Fruit fly (Drosophila melanogaster) whole organism, embryonic: Measurements from ENCODE around the gene eIF1.

ENCODE experiments used
- Aef1 ChIP-seq: fragments of 200-800 bp; sonication (Bioruptor generic); IDR thresholded peaks from 3 replicates; pipeline ENCODE4 v1.3.6; 2022; ENCODE audit warnings: missing biosample characterization, missing genetic modification characterization
- Bdp1 ChIP-seq: fragments of 200-800 bp; sonication (Bioruptor generic); optimal IDR thresholded peaks from 3 replicates; lab custom pipeline; 2016; ENCODE audit warnings: missing biosample characterization, missing genetic modification characterization
- CG10209 ChIP-seq: fragments of 200-800 bp; sonication (Bioruptor generic); optimal IDR thresholded peaks from 3 replicates; lab custom pipeline; 2017; ENCODE audit warnings: missing biosample characterization, mild to moderate bottlenecking, missing genetic modification characterization, missing genetic modification reagents
- CG10462 ChIP-seq: fragments of 200-800 bp; sonication (Bioruptor generic); optimal IDR thresholded peaks from 2 replicates; lab custom pipeline; 2016; ENCODE audit warnings: missing biosample characterization, missing genetic modification characterization
- CG13296 ChIP-seq: fragments of 200-800 bp; sonication (Bioruptor generic); optimal IDR thresholded peaks from 3 replicates; lab custom pipeline; 2018; ENCODE audit warnings: missing biosample characterization, mild to moderate bottlenecking, missing genetic modification characterization
- CG13894 ChIP-seq: fragments of 200-800 bp; sonication (Bioruptor generic); optimal IDR thresholded peaks from 3 replicates; lab custom pipeline; 2018; ENCODE audit warnings: missing biosample characterization, mild to moderate bottlenecking, missing genetic modification characterization, moderate library complexity
- CG2116 ChIP-seq: fragments of 200-800 bp; sonication (Bioruptor generic); optimal IDR thresholded peaks from 3 replicates; lab custom pipeline; 2018; ENCODE audit warnings: missing biosample characterization, mild to moderate bottlenecking, missing genetic modification characterization
- CG2129 ChIP-seq: fragments of 200-800 bp; sonication (Bioruptor generic); IDR thresholded peaks from 2 replicates; pipeline ENCODE4 v1.3.6; 2022; ENCODE audit warnings: missing biosample characterization, missing genetic modification characterization; ENCODE audit not compliant: partially characterized antibody
- CG2199 ChIP-seq: fragments of 200-800 bp; sonication (Bioruptor generic); IDR thresholded peaks from 3 replicates; pipeline ENCODE4 v1.3.6; 2022; ENCODE audit warnings: missing biosample characterization, missing genetic modification characterization
- CG2875 ChIP-seq: fragments of 200-800 bp; sonication (Bioruptor generic); optimal IDR thresholded peaks from 2 replicates; lab custom pipeline; 2017; ENCODE audit warnings: missing biosample characterization, mild to moderate bottlenecking, missing genetic modification characterization, missing genetic modification reagents
- CG30403 ChIP-seq: fragments of 200-800 bp; sonication (Bioruptor generic); optimal IDR thresholded peaks from 3 replicates; lab custom pipeline; 2016; ENCODE audit warnings: missing biosample characterization, missing genetic modification characterization
- CG32772 ChIP-seq: fragments of 200-800 bp; sonication (Bioruptor generic); IDR thresholded peaks from 2 replicates; pipeline ENCODE4 v1.3.6; 2022; ENCODE audit warnings: missing biosample characterization, missing genetic modification characterization
- CG43689 ChIP-seq: fragments of 200-800 bp; sonication (Bioruptor generic); IDR thresholded peaks from 2 replicates; pipeline ENCODE4 v1.3.6; 2022; ENCODE audit warnings: missing biosample characterization, missing genetic modification characterization
- CG4424 ChIP-seq: fragments of 200-800 bp; sonication (Bioruptor generic); optimal IDR thresholded peaks from 3 replicates; lab custom pipeline; 2016; ENCODE audit warnings: missing biosample characterization, missing genetic modification characterization
- CG4707 ChIP-seq: fragments of 200-800 bp; sonication (Bioruptor generic); optimal IDR thresholded peaks from 2 replicates; lab custom pipeline; 2018; ENCODE audit warnings: missing biosample characterization, mild to moderate bottlenecking, missing genetic modification characterization, moderate library complexity
- CG6683 ChIP-seq: fragments of 200-800 bp; sonication (Bioruptor generic); optimal IDR thresholded peaks from 2 replicates; lab custom pipeline; 2017; ENCODE audit warnings: missing biosample characterization, mild to moderate bottlenecking, missing genetic modification characterization, missing genetic modification reagents
- CG8359 ChIP-seq: fragments of 200-800 bp; sonication (Bioruptor generic); optimal IDR thresholded peaks from 2 replicates; lab custom pipeline; 2017; ENCODE audit warnings: missing biosample characterization, mild to moderate bottlenecking, missing genetic modification characterization, borderline replicate concordance
- CG9932 ChIP-seq: fragments of 200-800 bp; sonication (Bioruptor generic); IDR thresholded peaks from 2 replicates; pipeline ENCODE4 v1.3.6; 2022; ENCODE audit warnings: missing biosample characterization, missing genetic modification characterization
- CTCF ChIP-seq: fragments of 200-800 bp; sonication (Bioruptor generic); optimal IDR thresholded peaks from 2 replicates; lab custom pipeline; 2017; ENCODE audit warnings: missing biosample characterization, mild to moderate bottlenecking, missing genetic modification characterization, moderate library complexity
- D19A ChIP-seq: fragments of 200-800 bp; optimal IDR thresholded peaks from 3 replicates; lab custom pipeline; 2019; ENCODE audit warnings: missing biosample characterization, mild to moderate bottlenecking, missing genetic modification characterization, moderate library complexity
- Dip2 ChIP-seq: fragments of 200-800 bp; sonication (Bioruptor generic); IDR thresholded peaks from 2 replicates; pipeline ENCODE4 v1.3.6; 2022; ENCODE audit warnings: missing biosample characterization, missing genetic modification characterization
- Dll ChIP-seq: fragments of 200-800 bp; sonication (Bioruptor generic); IDR thresholded peaks from 4 replicates; pipeline ENCODE4 v1.3.6; 2022; ENCODE audit warnings: missing biosample characterization, missing genetic modification characterization; ENCODE audit not compliant: partially characterized antibody
- Drgx ChIP-seq: fragments of 200-800 bp; sonication (Bioruptor generic); IDR thresholded peaks from 2 replicates; pipeline ENCODE4 v1.3.6; 2022; ENCODE audit warnings: missing biosample characterization, missing genetic modification characterization
- Hsf ChIP-seq: fragments of 200-800 bp; sonication (Bioruptor generic); optimal IDR thresholded peaks from 3 replicates; lab custom pipeline; 2016; ENCODE audit warnings: missing biosample characterization, missing genetic modification characterization
- Jarid2 ChIP-seq: fragments of 200-800 bp; sonication (Bioruptor generic); optimal IDR thresholded peaks from 3 replicates; lab custom pipeline; 2017; ENCODE audit warnings: mild to moderate bottlenecking, missing biosample characterization, missing genetic modification reagents, missing genetic modification characterization
- Max ChIP-seq: fragments of 200-800 bp; sonication (Bioruptor generic); optimal IDR thresholded peaks from 2 replicates; lab custom pipeline; 2016; ENCODE audit warnings: missing biosample characterization, mild to moderate bottlenecking, missing genetic modification characterization
- Neu2 ChIP-seq: fragments of 200-800 bp; sonication (Bioruptor generic); optimal IDR thresholded peaks from 3 replicates; lab custom pipeline; 2016; ENCODE audit warnings: missing biosample characterization, missing genetic modification characterization, borderline replicate concordance
- Nf-YB ChIP-seq: fragments of 200-800 bp; sonication (Bioruptor generic); optimal IDR thresholded peaks from 3 replicates; lab custom pipeline; 2019; ENCODE audit warnings: missing biosample characterization, mild to moderate bottlenecking, missing genetic modification characterization, moderate library complexity
- Scr ChIP-seq: fragments of 200-800 bp; sonication (Bioruptor generic); IDR thresholded peaks from 2 replicates; pipeline ENCODE4 v1.3.6; 2022; ENCODE audit warnings: missing biosample characterization, missing genetic modification characterization; ENCODE audit not compliant: partially characterized antibody
- Six4 ChIP-seq: fragments of 200-800 bp; sonication (Bioruptor generic); optimal IDR thresholded peaks from 2 replicates; lab custom pipeline; 2016; ENCODE audit warnings: missing biosample characterization, missing genetic modification characterization
- Sox100B ChIP-seq: fragments of 200-800 bp; sonication (Bioruptor generic); optimal IDR thresholded peaks from 3 replicates; lab custom pipeline; 2018; ENCODE audit warnings: missing biosample characterization, mild to moderate bottlenecking, missing genetic modification characterization
- Sry-β ChIP-seq: fragments of 200-800 bp; sonication (Bioruptor generic); optimal IDR thresholded peaks from 2 replicates; lab custom pipeline; 2018; ENCODE audit warnings: missing biosample characterization, mild to moderate bottlenecking, missing genetic modification characterization, moderate library complexity
- Trl ChIP-seq, 3 experiments: fragments of >200 bp in 2 of 3; fragments of 200-800 bp in 1 of 3; sonication (Bioruptor generic) in 1 of 3; optimal IDR thresholded peaks; 2 replicates in 1 of 3; 3 replicates in 2 of 3; lab custom pipeline; 2016 to 2017; ENCODE audit warnings: missing biosample characterization in 1 of 3, missing genetic modification characterization in 1 of 3
- ac ChIP-seq: fragments of 200-800 bp; sonication (Bioruptor generic); optimal IDR thresholded peaks from 3 replicates; lab custom pipeline; 2017; ENCODE audit warnings: missing biosample characterization, mild to moderate bottlenecking, missing genetic modification characterization
- ara ChIP-seq: fragments of 200-800 bp; sonication (Bioruptor generic); IDR thresholded peaks from 2 replicates; pipeline ENCODE4 v1.3.6; 2022; ENCODE audit warnings: missing biosample characterization, missing genetic modification characterization
- ase ChIP-seq: fragments of 200-800 bp; sonication (Bioruptor generic); IDR thresholded peaks from 3 replicates; pipeline ENCODE4 v1.3.6; 2022; ENCODE audit warnings: missing biosample characterization, missing genetic modification characterization
- ato ChIP-seq: fragments of 200-800 bp; sonication (Bioruptor generic); IDR thresholded peaks from 2 replicates; pipeline ENCODE4 v1.3.6; 2022; ENCODE audit warnings: missing biosample characterization, missing genetic modification characterization; ENCODE audit not compliant: partially characterized antibody
- bbx ChIP-seq: fragments of 200-800 bp; sonication (Bioruptor generic); IDR thresholded peaks from 2 replicates; pipeline ENCODE4 v1.3.6; 2022; ENCODE audit warnings: missing biosample characterization, missing genetic modification characterization; ENCODE audit not compliant: partially characterized antibody
- ci ChIP-seq: fragments of 200-800 bp; sonication (Bioruptor generic); IDR thresholded peaks from 3 replicates; pipeline ENCODE4 v1.3.6; 2022; ENCODE audit warnings: missing biosample characterization, missing genetic modification characterization
- disco-r ChIP-seq: fragments of 200-800 bp; sonication (Bioruptor generic); optimal IDR thresholded peaks from 2 replicates; lab custom pipeline; 2016; ENCODE audit warnings: missing biosample characterization, missing genetic modification characterization
- emc ChIP-seq: fragments of 200-800 bp; sonication (Bioruptor generic); optimal IDR thresholded peaks from 2 replicates; lab custom pipeline; 2016; ENCODE audit warnings: missing biosample characterization, missing genetic modification characterization
- eyg ChIP-seq: fragments of 200-800 bp; sonication (Bioruptor generic); optimal IDR thresholded peaks from 3 replicates; lab custom pipeline; 2016; ENCODE audit warnings: missing biosample characterization, missing genetic modification characterization
- grn ChIP-seq: fragments of 200-800 bp; sonication (Bioruptor generic); optimal IDR thresholded peaks from 3 replicates; lab custom pipeline; 2017; ENCODE audit warnings: missing biosample characterization, missing genetic modification characterization
- lilli ChIP-seq: fragments of 200-800 bp; sonication (Bioruptor generic); optimal IDR thresholded peaks from 3 replicates; lab custom pipeline; 2016; ENCODE audit warnings: missing biosample characterization, missing genetic modification characterization
- nmo ChIP-seq: fragments of 200-800 bp; sonication (Bioruptor generic); optimal IDR thresholded peaks from 2 replicates; lab custom pipeline; 2018; ENCODE audit warnings: missing biosample characterization, mild to moderate bottlenecking, missing genetic modification characterization, moderate library complexity
- pnt ChIP-seq: fragments of 200-800 bp; sonication (Bioruptor generic); optimal IDR thresholded peaks from 3 replicates; lab custom pipeline; 2016; ENCODE audit warnings: missing biosample characterization, missing genetic modification characterization
- rib ChIP-seq: fragments of 200-800 bp; sonication (Bioruptor generic); IDR thresholded peaks from 2 replicates; pipeline ENCODE4 v1.3.6; 2022; ENCODE audit warnings: missing biosample characterization, missing genetic modification characterization
- scrt ChIP-seq: fragments of 200-800 bp; sonication (Bioruptor generic); optimal IDR thresholded peaks from 2 replicates; lab custom pipeline; 2018; ENCODE audit warnings: missing biosample characterization, mild to moderate bottlenecking, missing genetic modification characterization, moderate library complexity
- slp2 ChIP-seq: fragments of 200-800 bp; sonication (Bioruptor generic); optimal IDR thresholded peaks from 2 replicates; lab custom pipeline; 2016; ENCODE audit warnings: missing biosample characterization, missing genetic modification characterization
- sug ChIP-seq: fragments of 200-800 bp; optimal IDR thresholded peaks from 2 replicates; lab custom pipeline; 2019; ENCODE audit warnings: missing biosample characterization, mild to moderate bottlenecking, missing genetic modification characterization, moderate library complexity
- unc-4 ChIP-seq: fragments of 200-800 bp; sonication (Bioruptor generic); IDR thresholded peaks from 2 replicates; pipeline ENCODE4 v1.3.6; 2022; ENCODE audit warnings: missing biosample characterization, missing genetic modification characterization; ENCODE audit not compliant: partially characterized antibody

eIF1 gene

DNA sequence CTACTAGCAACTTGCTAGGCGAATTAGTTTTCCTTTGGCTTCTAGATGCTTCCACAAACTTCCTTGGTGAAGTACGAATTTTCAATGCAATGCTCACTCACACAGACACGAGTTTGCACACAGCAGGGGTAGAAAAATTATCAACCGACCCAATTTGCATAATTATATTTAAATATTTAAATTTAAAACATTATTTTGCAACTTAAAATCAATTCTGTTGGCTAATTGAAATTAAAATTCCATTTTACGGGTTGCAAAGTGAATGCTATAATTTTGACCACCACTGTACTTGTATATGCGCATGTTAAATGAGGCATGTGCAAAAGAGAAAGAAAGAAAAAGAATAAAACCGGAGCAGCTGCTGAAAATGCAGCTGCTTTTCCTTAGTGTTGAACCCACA lies 29.1 kb upstream of the eIF1 start (continued):
- TF ChIP-seq CG8359 (GFP tag; lab: Kevin White, UChicago), result peak; percentile 73
- peak; percentile 42 for TF ChIP-seq pnt (GFP tag; lab: Kevin White, UChicago)
- TF ChIP-seq CTCF (GFP tag; lab: Kevin White, UChicago), result peak; percentile 59
- TF ChIP-seq scrt, result peak; percentile 87
- TF ChIP-seq Six4 (GFP tag; lab: Kevin White, UChicago), result peak; percentile 91
- peak; percentile 81 for TF ChIP-seq lilli (GFP tag; lab: Kevin White, UChicago)
- TF ChIP-seq emc (GFP tag; lab: Kevin White, UChicago), result no peak
- peak; percentile 50 for TF ChIP-seq slp2
- peak; percentile 58 for TF ChIP-seq Sry-β (GFP tag; lab: Kevin White, UChicago)
- TF ChIP-seq ac (GFP tag; lab: Kevin White, UChicago), result peak; percentile 89
- TF ChIP-seq Max (GFP tag; lab: Kevin White, UChicago), result peak; percentile 86
- peak; percentile 93 for TF ChIP-seq ara (GFP tag; lab: Robert Waterston, UW)
- peak; percentile 82 for TF ChIP-seq Nf-YB (GFP tag; lab: Kevin White, UChicago)
- TF ChIP-seq CG2129, result no peak
- TF ChIP-seq CG10209 (GFP tag; lab: Kevin White, UChicago), result peak; percentile 92
- no peak for TF ChIP-seq Neu2
- TF ChIP-seq CG10462, result peak; percentile 80
- peak; percentile 89 for TF ChIP-seq CG13894 (tag; lab: Kevin White, UChicago)
- peak; percentile 75 for TF ChIP-seq sug (tag; lab: Kevin White, UChicago)
- peak; percentile 81 for TF ChIP-seq CG9932 (GFP tag; lab: Robert Waterston, UW)
- peak; percentile 97 for TF ChIP-seq ci (GFP tag; lab: Robert Waterston, UW)
- peak; percentile 93 for TF ChIP-seq CG32772 (GFP tag; lab: Robert Waterston, UW)
- TF ChIP-seq grn (GFP tag; lab: Kevin White, UChicago), result peak; percentile 20
- TF ChIP-seq Jarid2 (GFP tag; lab: Kevin White, UChicago), result peak; percentile 67
- peak; percentile 91 for TF ChIP-seq CG2875 (GFP tag; lab: Kevin White, UChicago)
- TF ChIP-seq ato, result no peak
- TF ChIP-seq CG2199 (GFP tag; lab: Robert Waterston, UW), result peak; percentile 94
- peak; percentile 93 for TF ChIP-seq Sox100B (GFP tag; lab: Kevin White, UChicago)
- peak; percentile 75 for TF ChIP-seq Bdp1
- TF ChIP-seq Dip2, result peak; percentile 43; the same call in 1 of the 2 replicates
- TF ChIP-seq nmo (GFP tag; lab: Kevin White, UChicago), result peak; percentile 96
- TF ChIP-seq Hsf (GFP tag; lab: Kevin White, UChicago), result peak; percentile 76
- TF ChIP-seq rib (GFP tag; lab: Robert Waterston, UW), result peak; percentile 90
- TF ChIP-seq disco-r (GFP tag; lab: Kevin White, UChicago), result peak; percentile 28
- peak; percentile 86 for TF ChIP-seq CG6683 (GFP tag; lab: Kevin White, UChicago)
- peak; percentile 85 for TF ChIP-seq CG30403 (GFP tag; lab: Kevin White, UChicago)
- TF ChIP-seq CG2116 (GFP tag; lab: Kevin White, UChicago), result peak; percentile 66
- no peak for TF ChIP-seq bbx (GFP tag; lab: Robert Waterston, UW)
- peak; percentile 87 for TF ChIP-seq CG4707
- no peak for TF ChIP-seq eyg (GFP tag; lab: Kevin White, UChicago)
- TF ChIP-seq Dll, result no peak
- peak; percentile 92 for TF ChIP-seq CG13296 (GFP tag; lab: Kevin White, UChicago)
- TF ChIP-seq Scr (GFP tag; lab: Robert Waterston, UW), result no peak
- peak; percentile 99 for TF ChIP-seq Drgx
- peak; percentile 77 for TF ChIP-seq CG43689 (GFP tag; lab: Robert Waterston, UW)
- peak; percentile 88 for TF ChIP-seq ase (GFP tag; lab: Robert Waterston, UW)
- peak; percentile 88 for TF ChIP-seq CG4424 (GFP tag; lab: Kevin White, UChicago)
- TF ChIP-seq Aef1, result peak; percentile 93
- peak; percentile 93 for TF ChIP-seq D19A (tag; lab: Kevin White, UChicago)
- TF ChIP-seq unc-4, result no peak
- no peak for TF ChIP-seq Trl (optimal IDR thresholded peaks at IDR 0.05; lab: Kevin White, UChicago)
- TF ChIP-seq Trl (GFP tag; optimal IDR thresholded peaks at IDR 0.05; lab: Kevin White, UChicago), result peak; percentile 47
